Worm (Caenorhabditis elegans) whole organism, L2 larva: ENCODE measurements around the gene spig-4.

Source experiments
- egl-27 ChIP-seq: sonication (generic microtip); optimal IDR thresholded peaks from 3 replicates; lab custom pipeline; 2017; ENCODE audit warnings: missing biosample characterization, missing genetic modification reagents, missing genetic modification characterization
- lin-11 ChIP-seq: fragments of 150-350 bp; sonication (generic microtip); optimal IDR thresholded peaks from 2 replicates; lab custom pipeline; 2014; ENCODE audit warnings: missing biosample characterization, missing genetic modification characterization, inconsistent platforms, mixed read lengths
- lin-13 ChIP-seq: fragments of 150-350 bp; optimal IDR thresholded peaks from 2 replicates; lab custom pipeline; 2014; ENCODE audit warnings: missing biosample characterization, missing genetic modification reagents, missing genetic modification characterization
- mbf-1 ChIP-seq: sonication (generic microtip); optimal IDR thresholded peaks from 2 replicates; lab custom pipeline; 2017; ENCODE audit warnings: missing biosample characterization, missing genetic modification characterization
- snpc-4 ChIP-seq: fragments of 150-350 bp; optimal IDR thresholded peaks from 2 replicates; lab custom pipeline; 2014; ENCODE audit warnings: missing biosample characterization, missing genetic modification characterization
- unc-39 ChIP-seq: fragments of 150-350 bp; optimal IDR thresholded peaks from 2 replicates; lab custom pipeline; 2014; ENCODE audit warnings: missing biosample characterization, missing genetic modification characterization
- unc-62 ChIP-seq: fragments of 150-350 bp; optimal IDR thresholded peaks from 2 replicates; lab custom pipeline; 2014; ENCODE audit warnings: missing biosample characterization, missing genetic modification reagents, missing genetic modification characterization
- ztf-11 ChIP-seq: sonication (generic microtip); optimal IDR thresholded peaks from 2 replicates; lab custom pipeline; 2017; ENCODE audit warnings: missing biosample characterization, missing genetic modification characterization

DNA sequence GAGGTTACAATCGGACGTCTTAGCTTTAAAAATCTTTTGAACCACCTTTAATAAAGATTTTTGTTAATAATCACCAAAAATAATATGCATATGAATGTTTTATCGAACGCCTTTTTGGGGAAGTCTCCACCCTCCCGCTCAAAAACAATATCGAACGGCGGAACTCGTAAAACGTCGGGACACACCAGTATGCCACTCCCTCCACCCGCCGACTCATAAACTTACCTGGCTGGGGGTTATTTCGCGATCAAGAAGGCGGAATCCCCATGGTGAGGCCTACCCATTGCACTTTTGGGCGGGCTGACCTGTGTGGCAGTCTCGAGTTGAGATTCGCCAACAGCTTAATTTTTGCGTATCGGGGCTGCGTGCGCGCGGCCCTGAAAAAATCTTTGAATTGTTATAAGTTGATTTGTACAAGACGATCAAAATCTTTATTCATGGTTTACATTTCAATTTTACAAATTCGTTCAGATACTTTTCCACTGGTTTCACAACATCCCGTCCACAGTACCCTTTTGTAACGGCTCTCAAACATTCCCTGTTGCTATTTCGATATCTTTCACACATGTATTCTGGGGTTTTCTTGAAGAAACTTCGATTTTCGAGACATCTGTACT lies 39.2 kb downstream of the spig-4 start:
- no peak for TF ChIP-seq lin-13 (GFP tag; lab: Kevin White, UChicago)
- no peak for TF ChIP-seq lin-11
- TF ChIP-seq egl-27 (tag; lab: Kevin White, UChicago): no peak
- TF ChIP-seq unc-39: no peak
- no peak for TF ChIP-seq ztf-11 (tag; lab: Kevin White, UChicago)
- TF ChIP-seq mbf-1 (tag; lab: Kevin White, UChicago): no peak
- peak; percentile 22 for TF ChIP-seq snpc-4
- no peak for TF ChIP-seq unc-62 (GFP tag; lab: Kevin White, UChicago)
